Worm (Caenorhabditis elegans) whole organism, L3 larva: ENCODE results near the gene del-7.

Experiments
- ZK546.5 ChIP-seq: sonication (generic microtip); optimal IDR thresholded peaks from 2 replicates; lab custom pipeline; 2017; ENCODE audit warnings: missing biosample characterization, missing genetic modification characterization
- ama-1 ChIP-seq: fragments of 150-350 bp; optimal IDR thresholded peaks from 2 replicates; lab custom pipeline; 2018
- egl-27 ChIP-seq: sonication (generic microtip); optimal IDR thresholded peaks from 4 replicates; lab custom pipeline; 2017; ENCODE audit warnings: missing biosample characterization, missing genetic modification reagents, missing genetic modification characterization
- elt-3 ChIP-seq, 3 experiments: fragments of 150-350 bp in 1 of 3; sonication (generic microtip) in 2 of 3; optimal IDR thresholded peaks; 2 replicates in 2 of 3; 4 replicates in 1 of 3; lab custom pipeline; 2014 to 2017; ENCODE audit warnings: missing biosample characterization in 3 of 3, missing genetic modification characterization in 3 of 3
- fos-1 ChIP-seq: fragments of 150-350 bp; optimal IDR thresholded peaks from 2 replicates; lab custom pipeline; 2014; ENCODE audit warnings: missing biosample characterization, missing genetic modification characterization
- lin-15B ChIP-seq: fragments of 150-350 bp; optimal IDR thresholded peaks from 2 replicates; lab custom pipeline; 2014; ENCODE audit warnings: missing biosample characterization, missing genetic modification characterization
- nhr-11 ChIP-seq: fragments of 150-350 bp; optimal IDR thresholded peaks from 2 replicates; lab custom pipeline; 2014; ENCODE audit warnings: missing biosample characterization, missing genetic modification characterization
- nhr-28 ChIP-seq: fragments of 150-350 bp; optimal IDR thresholded peaks from 2 replicates; lab custom pipeline; 2014; ENCODE audit warnings: missing biosample characterization, missing genetic modification characterization
- nhr-77 ChIP-seq: fragments of 150-350 bp; optimal IDR thresholded peaks from 2 replicates; lab custom pipeline; 2014; ENCODE audit warnings: missing biosample characterization, missing genetic modification characterization
- skn-1 ChIP-seq: fragments of 150-350 bp; optimal IDR thresholded peaks from 2 replicates; lab custom pipeline; 2014; ENCODE audit warnings: missing biosample characterization, missing genetic modification characterization
- unc-39 ChIP-seq: sonication (generic microtip); optimal IDR thresholded peaks from 4 replicates; lab custom pipeline; 2017; ENCODE audit warnings: missing biosample characterization, missing genetic modification characterization
- unc-62 ChIP-seq: fragments of 150-350 bp; sonication (generic microtip); optimal IDR thresholded peaks from 4 replicates; lab custom pipeline; 2014; ENCODE audit warnings: missing biosample characterization, missing genetic modification reagents, missing genetic modification characterization

- TF ChIP-seq ama-1 (lab: Kevin White, UChicago) (no peak), elt-3 (tag; optimal IDR thresholded peaks at IDR 0.05; lab: Kevin White, UChicago) (no peak), nhr-28 (tag; lab: Kevin White, UChicago) (no peak), skn-1 (tag; lab: Kevin White, UChicago) (no peak), unc-62 (no peak), fos-1 (tag; lab: Kevin White, UChicago) (no peak), nhr-11 (tag; lab: Kevin White, UChicago) (no peak), lin-15B (no peak), nhr-77 (tag; lab: Kevin White, UChicago) (no peak), ZK546.5 (tag; lab: Kevin White, UChicago) (no peak), egl-27 (tag; lab: Kevin White, UChicago) (no peak), unc-39 (tag; lab: Kevin White, UChicago) (no peak)
Observed at ce11 chrIV:7722806-7723205, 37.4 kb upstream of the del-7 start, which contains the start of gene C50F7.6.
